Worm (Caenorhabditis elegans) whole organism, late embryonic: ENCODE data around the gene K05F1.8.

Source experiments
- C08G9.2 ChIP-seq: sonication (generic microtip); optimal IDR thresholded peaks from 2 replicates; lab custom pipeline; 2016; ENCODE audit warnings: mild to moderate bottlenecking, missing genetic modification characterization, moderate library complexity, missing compliant biosample characterization
- C38D4.7 ChIP-seq: fragments of 200-800 bp; sonication (Bioruptor generic); optimal IDR thresholded peaks from 2 replicates; lab custom pipeline; 2018; ENCODE audit warnings: mild to moderate bottlenecking, missing genetic modification characterization, moderate library complexity, missing compliant biosample characterization
- K02D7.2 ChIP-seq: sonication (generic microtip); optimal IDR thresholded peaks from 2 replicates; lab custom pipeline; 2017; ENCODE audit warnings: mild to moderate bottlenecking, missing genetic modification characterization, missing compliant biosample characterization
- K09A11.1 ChIP-seq: sonication (generic microtip); optimal IDR thresholded peaks from 2 replicates; lab custom pipeline; 2017; ENCODE audit warnings: antibody characterized with exemption, mild to moderate bottlenecking, missing genetic modification characterization, missing compliant biosample characterization; ENCODE audit not compliant: insufficient read depth
- T23F11.4 ChIP-seq: fragments of 200-800 bp; sonication (Bioruptor generic); optimal IDR thresholded peaks from 2 replicates; lab custom pipeline; 2018; ENCODE audit warnings: mild to moderate bottlenecking, missing genetic modification characterization, missing compliant biosample characterization
- Y22D7AL.16 ChIP-seq: sonication (generic microtip); optimal IDR thresholded peaks from 2 replicates; lab custom pipeline; 2016; ENCODE audit warnings: missing genetic modification characterization, missing compliant biosample characterization
- ahr-1 ChIP-seq: sonication (generic microtip); optimal IDR thresholded peaks from 2 replicates; lab custom pipeline; 2016; ENCODE audit warnings: missing genetic modification characterization, missing compliant biosample characterization
- ama-1 ChIP-seq: fragments of 150-350 bp; optimal IDR thresholded peaks from 2 replicates; lab custom pipeline; 2014
- ceh-14 ChIP-seq: sonication (generic microtip); optimal IDR thresholded peaks from 2 replicates; lab custom pipeline; 2016; ENCODE audit warnings: missing genotype, missing genetic modification characterization, missing compliant biosample characterization
- ceh-18 ChIP-seq: sonication (generic microtip); optimal IDR thresholded peaks from 2 replicates; lab custom pipeline; 2016; ENCODE audit warnings: missing genetic modification characterization, missing compliant biosample characterization
- ceh-19 ChIP-seq: fragments of 200-800 bp; sonication (Bioruptor generic); optimal IDR thresholded peaks from 2 replicates; lab custom pipeline; 2018; ENCODE audit warnings: mild to moderate bottlenecking, missing genetic modification characterization, missing compliant biosample characterization
- ceh-2 ChIP-seq: sonication (generic microtip); optimal IDR thresholded peaks from 2 replicates; lab custom pipeline; 2016; ENCODE audit warnings: missing genotype, missing genetic modification characterization, missing compliant biosample characterization
- ceh-22 ChIP-seq: sonication (generic microtip); optimal IDR thresholded peaks from 2 replicates; lab custom pipeline; 2017; ENCODE audit warnings: missing biosample characterization, missing genetic modification characterization
- ceh-24 ChIP-seq: sonication (generic microtip); optimal IDR thresholded peaks from 2 replicates; lab custom pipeline; 2016; ENCODE audit warnings: mild to moderate bottlenecking, missing genetic modification characterization, missing compliant biosample characterization
- ceh-30 ChIP-seq: fragments of 150-350 bp; optimal IDR thresholded peaks from 2 replicates; lab custom pipeline; 2014; ENCODE audit warnings: missing biosample characterization, missing genetic modification characterization
- ceh-31 ChIP-seq: sonication (generic microtip); optimal IDR thresholded peaks from 2 replicates; lab custom pipeline; 2016; ENCODE audit warnings: missing genetic modification characterization, missing compliant biosample characterization
- ceh-34 ChIP-seq: sonication (generic microtip); optimal IDR thresholded peaks from 2 replicates; lab custom pipeline; 2016; ENCODE audit warnings: mild to moderate bottlenecking, missing genetic modification characterization, missing compliant biosample characterization
- ceh-45 ChIP-seq: fragments of 200-800 bp; sonication (Bioruptor generic); IDR thresholded peaks from 2 replicates; pipeline ENCODE4 v1.3.6; 2022; ENCODE audit warnings: missing genetic modification reagents, missing genetic modification characterization, missing compliant biosample characterization
- ceh-48 ChIP-seq: sonication (generic microtip); optimal IDR thresholded peaks from 2 replicates; lab custom pipeline; 2016; ENCODE audit warnings: missing genetic modification characterization, inconsistent platforms, missing compliant biosample characterization
- dmd-4 ChIP-seq: sonication (generic microtip); optimal IDR thresholded peaks from 2 replicates; lab custom pipeline; 2016; ENCODE audit warnings: borderline replicate concordance, missing genetic modification characterization, missing compliant biosample characterization
- dve-1 ChIP-seq: sonication (generic microtip); optimal IDR thresholded peaks from 2 replicates; lab custom pipeline; 2017; ENCODE audit warnings: antibody characterized with exemption, mild to moderate bottlenecking, missing genetic modification characterization, missing compliant biosample characterization
- eyg-1 ChIP-seq: sonication (generic microtip); optimal IDR thresholded peaks from 2 replicates; lab custom pipeline; 2016; ENCODE audit warnings: missing genotype, missing genetic modification characterization, missing compliant biosample characterization
- fax-1 ChIP-seq: sonication (generic microtip); optimal IDR thresholded peaks from 2 replicates; lab custom pipeline; 2016; ENCODE audit warnings: missing genotype, missing genetic modification characterization, missing compliant biosample characterization
- fkh-10 ChIP-seq: fragments of 150-350 bp; optimal IDR thresholded peaks from 2 replicates; lab custom pipeline; 2014; ENCODE audit warnings: missing biosample characterization, missing genetic modification reagents, missing genetic modification characterization
- fkh-6 ChIP-seq: sonication (generic microtip); optimal IDR thresholded peaks from 2 replicates; lab custom pipeline; 2016; ENCODE audit warnings: missing genetic modification characterization, missing compliant biosample characterization
- gmeb-2 ChIP-seq: sonication (generic microtip); optimal IDR thresholded peaks from 2 replicates; lab custom pipeline; 2016; ENCODE audit warnings: missing genetic modification characterization, inconsistent platforms, missing compliant biosample characterization
- hlh-13 ChIP-seq: fragments of 200-800 bp; sonication (Bioruptor generic); optimal IDR thresholded peaks from 2 replicates; lab custom pipeline; 2018; ENCODE audit warnings: mild to moderate bottlenecking, missing genetic modification characterization, missing compliant biosample characterization
- hlh-30 ChIP-seq: sonication (generic microtip); optimal IDR thresholded peaks from 2 replicates; lab custom pipeline; 2017; ENCODE audit warnings: antibody characterized with exemption, missing genetic modification characterization, missing compliant biosample characterization; ENCODE audit not compliant: insufficient read depth
- hlh-6 ChIP-seq: sonication (generic microtip); optimal IDR thresholded peaks from 2 replicates; lab custom pipeline; 2016; ENCODE audit warnings: missing genotype, missing genetic modification characterization, missing compliant biosample characterization
- hlh-8 ChIP-seq: sonication (generic microtip); optimal IDR thresholded peaks from 2 replicates; lab custom pipeline; 2016; ENCODE audit warnings: missing genotype, missing genetic modification characterization, missing compliant biosample characterization
- lim-6 ChIP-seq: sonication (generic microtip); optimal IDR thresholded peaks from 2 replicates; lab custom pipeline; 2016; ENCODE audit warnings: missing genetic modification characterization, missing compliant biosample characterization
- madf-2 ChIP-seq: sonication (generic microtip); optimal IDR thresholded peaks from 2 replicates; lab custom pipeline; 2017; ENCODE audit warnings: missing genetic modification characterization, missing compliant biosample characterization
- nhr-232 ChIP-seq: sonication (generic microtip); optimal IDR thresholded peaks from 2 replicates; lab custom pipeline; 2016; ENCODE audit warnings: missing genetic modification characterization, missing compliant biosample characterization
- pag-3 ChIP-seq: sonication (generic microtip); optimal IDR thresholded peaks from 2 replicates; lab custom pipeline; 2016; ENCODE audit warnings: missing compliant biosample characterization, missing genetic modification characterization, borderline replicate concordance
- pat-9 ChIP-seq: fragments of 200-800 bp; sonication (Bioruptor generic); optimal IDR thresholded peaks from 2 replicates; lab custom pipeline; 2018; ENCODE audit warnings: mild to moderate bottlenecking, missing genetic modification characterization, moderate library complexity, missing compliant biosample characterization
- pax-1 ChIP-seq: fragments of 150-350 bp; optimal IDR thresholded peaks from 2 replicates; lab custom pipeline; 2014; ENCODE audit warnings: missing biosample characterization, missing genetic modification characterization
- pha-4 ChIP-seq: fragments of 150-350 bp; optimal IDR thresholded peaks from 2 replicates; lab custom pipeline; 2018; ENCODE audit warnings: missing biosample characterization, missing genetic modification reagents, missing genetic modification characterization
- pqm-1 ChIP-seq: sonication (generic microtip); optimal IDR thresholded peaks from 2 replicates; lab custom pipeline; 2016; ENCODE audit warnings: missing genetic modification characterization, missing compliant biosample characterization
- pros-1 ChIP-seq: fragments of 150-350 bp; optimal IDR thresholded peaks from 2 replicates; lab custom pipeline; 2014; ENCODE audit warnings: missing biosample characterization, missing genetic modification reagents, missing genetic modification characterization
- ref-2 ChIP-seq: sonication (generic microtip); optimal IDR thresholded peaks from 2 replicates; lab custom pipeline; 2016; ENCODE audit warnings: missing genetic modification characterization, missing compliant biosample characterization
- rnt-1 ChIP-seq: sonication (generic microtip); optimal IDR thresholded peaks from 2 replicates; lab custom pipeline; 2016; ENCODE audit warnings: missing genetic modification characterization, missing compliant biosample characterization
- sox-4 ChIP-seq: sonication (generic microtip); optimal IDR thresholded peaks from 2 replicates; lab custom pipeline; 2017; ENCODE audit warnings: mild to moderate bottlenecking, missing genetic modification characterization, inconsistent platforms, missing compliant biosample characterization
- syd-9 ChIP-seq: sonication (generic microtip); optimal IDR thresholded peaks from 2 replicates; lab custom pipeline; 2016; ENCODE audit warnings: mild to moderate bottlenecking, missing genetic modification characterization, moderate library complexity, missing compliant biosample characterization
- tbx-2 ChIP-seq: sonication (generic microtip); optimal IDR thresholded peaks from 2 replicates; lab custom pipeline; 2016; ENCODE audit warnings: missing genetic modification characterization, missing compliant biosample characterization
- unc-3 ChIP-seq, 2 experiments: fragments of 200-800 bp in 1 of 2; sonication (Bioruptor generic) in 1 of 2; sonication (generic microtip) in 1 of 2; conservative IDR thresholded peaks in 1 of 2; optimal IDR thresholded peaks in 1 of 2; 2 replicates each; pipeline versions ENCODE4 v1.3.6 to Lab custom; 2016 to 2022; ENCODE audit warnings: missing compliant biosample characterization in 2 of 2, missing genetic modification characterization in 2 of 2, missing genetic modification reagents in 1 of 2
- unc-42 ChIP-seq: sonication (generic microtip); optimal IDR thresholded peaks from 2 replicates; lab custom pipeline; 2016; ENCODE audit warnings: missing genotype, missing genetic modification characterization, missing compliant biosample characterization
- unc-86 ChIP-seq: sonication (generic microtip); optimal IDR thresholded peaks from 2 replicates; lab custom pipeline; 2016; ENCODE audit warnings: missing genetic modification characterization, missing compliant biosample characterization
- zip-5 ChIP-seq: sonication (generic microtip); optimal IDR thresholded peaks from 2 replicates; lab custom pipeline; 2016; ENCODE audit warnings: missing genetic modification characterization, missing compliant biosample characterization
- ztf-16 ChIP-seq: sonication (generic microtip); optimal IDR thresholded peaks from 2 replicates; lab custom pipeline; 2017; ENCODE audit warnings: missing genetic modification characterization, missing compliant biosample characterization

Gene K05F1.8

ce11 chrII:5781935-5782921, 17.2 kb downstream of the K05F1.8 start, which contains the start of gene K05F1.6 (continued):
- peak; percentile 24 for TF ChIP-seq pag-3 (tag; lab: Kevin White, UChicago)
- no peak for TF ChIP-seq K09A11.1
- no peak for TF ChIP-seq unc-42 (tag; lab: Kevin White, UChicago)
- peak; percentile 17 for TF ChIP-seq ceh-24
- peak; percentile 73 for TF ChIP-seq ceh-19
- peak; percentile 65; the same call in 1 of the 2 replicates for TF ChIP-seq ceh-45
- peak; percentile 49 for TF ChIP-seq nhr-232 (tag; lab: Kevin White, UChicago)
- TF ChIP-seq C08G9.2 (tag; lab: Kevin White, UChicago) = peak; percentile 54
- TF ChIP-seq eyg-1 (tag; lab: Kevin White, UChicago) = no peak
- TF ChIP-seq zip-5 = no peak
- peak; percentile 28 for TF ChIP-seq ceh-34 (tag; lab: Kevin White, UChicago)
- no peak for TF ChIP-seq hlh-8 (tag; lab: Kevin White, UChicago)
- no peak for TF ChIP-seq lim-6 (tag; lab: Kevin White, UChicago)
- TF ChIP-seq ceh-22 = no peak
- peak; percentile 86 for TF ChIP-seq ztf-16 (tag; lab: Kevin White, UChicago)
- TF ChIP-seq pros-1 (tag; lab: Kevin White, UChicago) = no peak
- no peak for TF ChIP-seq pax-1 (tag; lab: Kevin White, UChicago)
- no peak for TF ChIP-seq ama-1 (lab: Kevin White, UChicago)
- TF ChIP-seq pat-9 = peak; percentile 42
- peak; percentile 34 for TF ChIP-seq ceh-2 (tag; lab: Kevin White, UChicago)
- peak; percentile 53 for TF ChIP-seq Y22D7AL.16 (tag; lab: Kevin White, UChicago)
- TF ChIP-seq ceh-30 (tag; lab: Kevin White, UChicago) = no peak
- peak; percentile 41 for TF ChIP-seq ref-2
- TF ChIP-seq fkh-6 (tag; lab: Kevin White, UChicago) = no peak
- peak; percentile 44 for TF ChIP-seq ceh-31 (tag; lab: Kevin White, UChicago)
- peak; percentile 77 for TF ChIP-seq K02D7.2 (tag; lab: Kevin White, UChicago)
- peak; percentile 68 for TF ChIP-seq hlh-6 (tag; lab: Kevin White, UChicago)
- TF ChIP-seq pha-4 (tag; lab: Kevin White, UChicago) = no peak
- TF ChIP-seq rnt-1 (tag; lab: Kevin White, UChicago) = no peak
- TF ChIP-seq unc-86 (tag; lab: Kevin White, UChicago) = no peak
- TF ChIP-seq tbx-2 (tag; lab: Kevin White, UChicago) = peak; percentile 60
- TF ChIP-seq ceh-14 (tag; lab: Kevin White, UChicago) = peak; percentile 57
- TF ChIP-seq madf-2 (tag; lab: Kevin White, UChicago) = no peak
- no peak for TF ChIP-seq hlh-30
- TF ChIP-seq gmeb-2 = peak; percentile 55

- TF ChIP-seq sox-4 (tag; lab: Kevin White, UChicago) = no peak
- TF ChIP-seq syd-9 (tag; lab: Kevin White, UChicago) = no peak
- no peak for TF ChIP-seq ztf-16 (tag; lab: Kevin White, UChicago)
- TF ChIP-seq hlh-13 (GFP tag; lab: Kevin White, UChicago) = no peak
- no peak for TF ChIP-seq fax-1 (tag; lab: Kevin White, UChicago)
- TF ChIP-seq dmd-4 (tag; lab: Kevin White, UChicago) = no peak
- TF ChIP-seq ceh-19 = no peak
- TF ChIP-seq ceh-18 (tag; lab: Kevin White, UChicago) = peak; percentile 46
- no peak for TF ChIP-seq dve-1 (tag; lab: Kevin White, UChicago)
- TF ChIP-seq gmeb-2 = no peak
- no peak for TF ChIP-seq T23F11.4 (GFP tag; lab: Kevin White, UChicago)
- TF ChIP-seq pax-1 (tag; lab: Kevin White, UChicago) = no peak
- no peak for TF ChIP-seq pros-1 (tag; lab: Kevin White, UChicago)
- TF ChIP-seq pqm-1 (tag; lab: Kevin White, UChicago) = no peak
- no peak for TF ChIP-seq ceh-34 (tag; lab: Kevin White, UChicago)
- no peak for TF ChIP-seq unc-3 (GFP tag; conservative IDR thresholded peaks at IDR 0.05; lab: Robert Waterston, UW)
- TF ChIP-seq unc-3 (tag; optimal IDR thresholded peaks at IDR 0.05; lab: Kevin White, UChicago) = no peak
- peak; percentile 67 for TF ChIP-seq unc-42 (tag; lab: Kevin White, UChicago)
- no peak for TF ChIP-seq ahr-1
- peak; percentile 21 for TF ChIP-seq ceh-48 (tag; lab: Kevin White, UChicago)
- no peak for TF ChIP-seq fkh-10 (GFP tag; lab: Kevin White, UChicago)
- peak; percentile 26 for TF ChIP-seq ceh-31 (tag; lab: Kevin White, UChicago)
- TF ChIP-seq ref-2 = no peak
- TF ChIP-seq madf-2 (tag; lab: Kevin White, UChicago) = no peak
- TF ChIP-seq C38D4.7 = no peak
- TF ChIP-seq tbx-2 (tag; lab: Kevin White, UChicago) = peak; percentile 11
These were observed 19.6 kb downstream of the K05F1.8 start for ce11 chrII:5779866-5780265.
